Worm (Caenorhabditis elegans): ENCODE data around the gene chts-1.

DNA sequence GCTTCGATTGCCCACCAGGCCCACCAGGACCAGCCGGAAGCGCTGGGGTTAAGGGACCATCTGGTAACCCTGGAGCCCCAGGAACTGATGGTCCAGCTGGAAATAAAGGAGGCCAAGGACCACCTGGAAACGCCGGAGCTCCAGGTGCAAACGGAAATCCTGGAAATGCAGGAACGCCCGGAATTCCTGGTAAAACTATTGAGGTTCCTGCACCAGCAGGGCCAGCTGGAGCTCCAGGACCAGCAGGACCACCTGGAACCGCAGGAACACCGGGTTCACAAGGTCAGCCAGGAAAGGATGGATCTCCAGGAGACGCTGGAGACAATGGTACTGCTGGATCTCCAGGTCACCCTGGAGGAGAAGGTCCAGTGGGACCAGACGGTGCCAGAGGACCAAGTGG is 28.2 kb upstream of the chts-1 start:
- TF ChIP-seq nhr-11 (tag; optimal IDR thresholded peaks at IDR 0.05) (no peak), nhr-12 (tag; optimal IDR thresholded peaks at IDR 0.05) (no peak), daf-12 (tag; optimal IDR thresholded peaks at IDR 0.05) (no peak), ceh-16 (tag; optimal IDR thresholded peaks at IDR 0.05) (no peak), fos-1 (tag; optimal IDR thresholded peaks at IDR 0.05) (no peak), aly-2 (tag; optimal IDR thresholded peaks at IDR 0.05) (no peak), jun-1 (tag; optimal IDR thresholded peaks at IDR 0.05) (no peak), ztf-4 (tag; optimal IDR thresholded peaks at IDR 0.05) (no peak), snpc-4 (tag; optimal IDR thresholded peaks at IDR 0.05) (no peak), sea-2 (GFP tag; optimal IDR thresholded peaks at IDR 0.05) (no peak)

All from whole organism, L3 larva.